Worm (Caenorhabditis elegans): Measurements from ENCODE around the gene fbxb-29.
"Not testable (repeated sequence)": the region's sequence is repeated elsewhere in the genome, so short reads cannot be mapped to it uniquely, and the experiment has no call there.

fbxb-29 gene

ce11 chrII:1001351-1001750, 2.0 kb upstream of the fbxb-29 start, which contains the start of the genes fbxb-30 and F45D11.5:
Gene fbxb-30 (minus strand): TSS chrII:1001451.
Gene F45D11.5 (plus strand): TSS chrII:1001702.
- no peak for TF ChIP-seq cog-1 (tag; optimal IDR thresholded peaks at IDR 0.05)
- TF ChIP-seq T22C8.4 (GFP tag; IDR thresholded peaks at IDR 0.05): no peak
- no peak for TF ChIP-seq flt-1 (GFP tag; IDR thresholded peaks at IDR 0.05)
- TF ChIP-seq tab-1 (GFP tag; IDR thresholded peaks at IDR 0.05): no peak
- TF ChIP-seq ztf-29 (GFP tag; IDR thresholded peaks at IDR 0.05): no peak

DNA sequence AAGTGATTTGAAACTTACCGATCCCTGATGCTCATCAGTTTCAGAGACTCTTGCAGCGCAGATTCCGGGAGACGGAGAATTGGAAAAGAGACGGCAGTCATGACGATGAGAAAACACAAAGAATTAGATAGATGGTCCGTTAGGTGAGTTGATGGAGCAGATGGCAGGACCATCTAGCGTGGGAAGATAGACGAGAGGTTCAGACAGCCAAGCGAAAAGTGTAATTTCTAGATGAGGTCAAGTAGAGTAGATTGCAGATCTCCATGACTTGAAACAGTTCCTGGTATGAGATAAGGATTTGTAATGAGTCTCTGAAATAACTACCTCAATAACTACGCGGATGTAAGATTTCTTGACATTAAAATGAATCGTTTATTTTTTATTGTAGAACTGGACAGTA, 3.3 kb downstream of the fbxb-29 start, which contains the start of gene F45D11.11:
Gene F45D11.11 (minus strand): TSS at position 101 of the 400 bp plus-strand sequence.
- TF ChIP-seq med-1 (GFP tag; optimal IDR thresholded peaks at IDR 0.05; ENCODE audit: insufficient read depth); ztf-23 (GFP tag; IDR thresholded peaks at IDR 0.05); klf-2 (GFP tag; conservative IDR thresholded peaks at IDR 0.05): not testable (repeated sequence)

- not testable (repeated sequence) for TF ChIP-seq med-1 (GFP tag; optimal IDR thresholded peaks at IDR 0.05; ENCODE audit: insufficient read depth); ztf-23 (GFP tag; IDR thresholded peaks at IDR 0.05); ztf-29 (GFP tag; IDR thresholded peaks at IDR 0.05)
These were observed 5.2 kb downstream of the fbxb-29 start, which contains the start of gene F45D11.7 for ce11 chrII:994231-994630. Gene F45D11.7 (plus strand): TSS chrII:994531.

DNA sequence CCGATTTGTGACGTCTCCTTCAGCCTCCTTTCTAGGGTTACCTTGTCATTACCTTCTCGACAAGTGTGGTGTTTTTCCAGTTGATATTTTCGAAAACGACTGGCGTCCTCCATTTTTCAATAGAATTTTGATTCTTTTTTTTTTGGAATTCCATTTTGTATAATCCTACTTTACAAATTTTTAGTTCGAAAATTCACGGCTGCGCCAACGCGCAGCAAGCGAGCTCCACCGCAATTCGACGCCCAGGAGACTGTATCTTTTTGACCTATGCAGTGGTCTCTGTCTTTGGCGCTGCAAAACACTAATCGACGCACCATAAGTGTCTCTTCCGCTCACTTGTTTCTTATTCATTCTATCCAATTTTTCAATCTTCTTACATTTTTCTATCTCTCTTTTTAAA, 8.1 kb downstream of the fbxb-29 start, which contains the start of gene fbxc-42:
Gene fbxc-42 (plus strand): TSS at position 301 of the 400 bp plus-strand sequence.
- TF ChIP-seq T22C8.4 (GFP tag; IDR thresholded peaks at IDR 0.05): no peak
- TF ChIP-seq tab-1 (GFP tag; IDR thresholded peaks at IDR 0.05): no peak
- TF ChIP-seq flt-1 (GFP tag; IDR thresholded peaks at IDR 0.05): no peak
- TF ChIP-seq med-1 (GFP tag; optimal IDR thresholded peaks at IDR 0.05; ENCODE audit: insufficient read depth): no peak
- no peak for TF ChIP-seq klf-2 (GFP tag; conservative IDR thresholded peaks at IDR 0.05)
- no peak for TF ChIP-seq cog-1 (tag; optimal IDR thresholded peaks at IDR 0.05)
- no peak for TF ChIP-seq ztf-23 (GFP tag; IDR thresholded peaks at IDR 0.05)
- TF ChIP-seq ztf-29 (GFP tag; IDR thresholded peaks at IDR 0.05): no peak
- TF ChIP-seq ref-1 (GFP tag; conservative IDR thresholded peaks at IDR 0.05): no peak

DNA sequence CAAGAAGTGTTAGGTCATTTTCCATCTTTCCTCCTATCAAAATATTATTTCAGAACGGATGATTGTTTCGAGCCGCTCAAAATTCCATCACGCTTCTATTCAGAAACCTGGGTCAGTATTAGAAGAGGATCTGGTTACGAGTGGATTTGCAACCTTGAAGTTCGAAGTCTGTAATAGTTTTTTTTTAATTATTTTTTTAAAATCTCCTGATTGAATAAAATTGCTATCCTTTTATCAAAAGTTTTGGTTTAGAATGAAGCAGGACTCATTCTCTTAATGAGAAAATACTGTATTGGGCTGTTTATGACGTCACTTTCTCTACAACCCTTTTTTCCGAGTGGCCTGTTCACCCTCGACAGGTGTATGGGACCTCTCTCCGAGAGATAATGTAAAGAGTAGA, 11.0 kb downstream of the fbxb-29 start, which contains the start of gene fbxc-39:
Gene fbxc-39 (plus strand): TSS at position 301 of the 400 bp plus-strand sequence.
- TF ChIP-seq cog-1 (tag; optimal IDR thresholded peaks at IDR 0.05): no peak
- no peak for TF ChIP-seq T22C8.4 (GFP tag; IDR thresholded peaks at IDR 0.05)
- TF ChIP-seq klf-2 (GFP tag; conservative IDR thresholded peaks at IDR 0.05): no peak
- TF ChIP-seq ref-1 (GFP tag; conservative IDR thresholded peaks at IDR 0.05): no peak
- TF ChIP-seq tab-1 (GFP tag; IDR thresholded peaks at IDR 0.05): no peak
- TF ChIP-seq med-1 (GFP tag; optimal IDR thresholded peaks at IDR 0.05; ENCODE audit: insufficient read depth): no peak
- no peak for TF ChIP-seq flt-1 (GFP tag; IDR thresholded peaks at IDR 0.05)
- no peak for TF ChIP-seq ztf-23 (GFP tag; IDR thresholded peaks at IDR 0.05)
- no peak for TF ChIP-seq ztf-29 (GFP tag; IDR thresholded peaks at IDR 0.05)

DNA sequence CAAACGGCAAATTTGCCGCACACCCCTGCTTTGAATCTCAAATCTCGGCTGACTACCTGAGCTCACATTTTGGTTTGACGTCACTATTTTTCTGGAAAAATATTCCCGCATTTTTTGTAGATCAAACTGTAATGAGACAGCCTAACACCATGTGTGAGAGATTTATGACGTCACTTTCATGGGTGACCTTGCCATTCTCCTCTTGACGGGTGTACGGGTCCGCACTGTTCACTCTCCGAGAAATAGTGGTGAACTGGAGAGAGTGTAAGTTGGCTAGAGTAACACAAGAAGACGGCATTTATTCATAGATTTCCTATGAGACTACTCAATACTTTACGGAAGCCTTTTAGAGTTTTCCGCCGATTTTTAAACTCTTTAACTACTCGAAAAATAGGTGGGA, 13.7 kb downstream of the fbxb-29 start, which contains the start of gene fbxc-40:
Gene fbxc-40 (plus strand): TSS at position 301 of the 400 bp plus-strand sequence.
- TF ChIP-seq ztf-29 (GFP tag; IDR thresholded peaks at IDR 0.05); med-1 (GFP tag; optimal IDR thresholded peaks at IDR 0.05; ENCODE audit: insufficient read depth); ztf-23 (GFP tag; IDR thresholded peaks at IDR 0.05): not testable (repeated sequence)

ce11 chrII:982842-983241, 16.6 kb downstream of the fbxb-29 start, which contains the start of gene srh-274:
Gene srh-274 (plus strand): TSS chrII:983142.
- TF ChIP-seq T22C8.4 (GFP tag; IDR thresholded peaks at IDR 0.05): no peak
- TF ChIP-seq ztf-23 (GFP tag; IDR thresholded peaks at IDR 0.05): no peak
- no peak for TF ChIP-seq ref-1 (GFP tag; conservative IDR thresholded peaks at IDR 0.05)
- no peak for TF ChIP-seq cog-1 (tag; optimal IDR thresholded peaks at IDR 0.05)
- TF ChIP-seq ztf-29 (GFP tag; IDR thresholded peaks at IDR 0.05): no peak
- TF ChIP-seq flt-1 (GFP tag; IDR thresholded peaks at IDR 0.05): no peak

DNA sequence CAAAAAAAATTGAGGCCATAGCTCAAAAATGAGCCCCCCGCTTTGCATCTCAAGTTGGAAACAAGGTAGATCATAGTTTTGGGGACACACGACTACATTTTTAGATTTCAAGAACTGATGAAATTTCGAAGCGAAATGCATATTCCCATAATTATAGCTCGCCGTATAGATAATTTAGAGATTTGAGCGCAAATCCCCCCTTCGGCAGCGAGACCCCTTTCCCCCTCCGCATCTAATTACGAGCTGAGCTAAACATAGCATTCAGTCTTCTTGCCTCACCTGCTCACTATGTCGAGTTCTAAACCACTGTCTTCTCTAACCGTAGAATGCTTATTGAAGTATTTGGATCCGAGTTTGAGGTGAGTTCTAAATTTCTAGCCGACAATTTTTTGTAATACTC, 20.3 kb downstream of the fbxb-29 start, which contains the start of the genes fbxc-17 and fbxc-15:
Gene fbxc-17 (minus strand): TSS at position 101 of the 400 bp plus-strand sequence.
Gene fbxc-15 (plus strand): TSS at position 289 of the 400 bp plus-strand sequence.
- TF ChIP-seq ztf-23 (GFP tag; IDR thresholded peaks at IDR 0.05) (no peak), cog-1 (tag; optimal IDR thresholded peaks at IDR 0.05) (no peak)

DNA sequence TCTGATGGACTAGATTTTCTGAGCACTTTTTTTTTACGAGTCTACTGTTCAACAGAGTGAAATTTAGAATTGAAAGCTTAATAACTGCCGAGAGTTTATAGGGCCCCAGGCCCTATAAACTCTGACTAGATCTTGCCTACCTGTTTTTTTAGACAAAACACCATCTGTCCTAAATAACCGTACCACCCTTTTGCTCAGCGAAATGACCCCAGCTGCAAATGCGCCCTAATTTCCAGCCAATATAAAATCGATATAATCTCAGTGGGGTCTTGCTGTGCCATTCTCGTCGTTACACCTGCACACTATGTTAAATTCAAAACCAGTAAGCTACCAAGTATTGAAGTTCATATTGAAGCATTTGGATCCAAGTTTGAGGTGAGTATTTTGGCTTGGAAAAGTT, 25.4 kb downstream of the fbxb-29 start, which contains the start of gene fbxc-14:
Gene fbxc-14 (plus strand): TSS at position 301 of the 400 bp plus-strand sequence.
- TF ChIP-seq klf-2 (GFP tag; conservative IDR thresholded peaks at IDR 0.05) (no peak), ztf-29 (GFP tag; IDR thresholded peaks at IDR 0.05) (no peak), T22C8.4 (GFP tag; IDR thresholded peaks at IDR 0.05) (no peak), cog-1 (tag; optimal IDR thresholded peaks at IDR 0.05) (no peak)

- TF ChIP-seq flt-1 (GFP tag; IDR thresholded peaks at IDR 0.05) (no peak), cog-1 (tag; optimal IDR thresholded peaks at IDR 0.05) (no peak), ztf-23 (GFP tag; IDR thresholded peaks at IDR 0.05) (no peak), med-1 (GFP tag; optimal IDR thresholded peaks at IDR 0.05; ENCODE audit: insufficient read depth) (no peak), tab-1 (GFP tag; IDR thresholded peaks at IDR 0.05) (no peak), T22C8.4 (GFP tag; IDR thresholded peaks at IDR 0.05) (no peak), ztf-29 (GFP tag; IDR thresholded peaks at IDR 0.05) (no peak), klf-2 (GFP tag; conservative IDR thresholded peaks at IDR 0.05) (no peak), ref-1 (GFP tag; conservative IDR thresholded peaks at IDR 0.05) (no peak)
These were observed 26.5 kb downstream of the fbxb-29 start, which contains the start of gene C32B5.15 for ce11 chrII:972850-973249. Gene C32B5.15 (minus strand): TSS chrII:972950.

ce11 chrII:968106-968505, 31.3 kb downstream of the fbxb-29 start, which contains the start of gene C32B5.6:
Gene C32B5.6 (plus strand): TSS chrII:968406.
- TF ChIP-seq klf-2 (GFP tag; conservative IDR thresholded peaks at IDR 0.05); cog-1 (tag; optimal IDR thresholded peaks at IDR 0.05); ztf-29 (GFP tag; IDR thresholded peaks at IDR 0.05): not testable (repeated sequence)
